Worm (Caenorhabditis elegans): ENCODE data around the gene din-1.
A peak's percentile ranks its signal among the peaks of the same experiment; 100 is the strongest.

din-1 gene

ce11 chrII:11652679-11653174 lies 19.3 kb upstream of the din-1 start, which contains the start of the genes rad-23 and rpn-12 (continued):
- no peak for TF ChIP-seq nhr-12 (tag; optimal IDR thresholded peaks at IDR 0.05)

ce11 chrII:11652125-11652524 lies 18.7 kb upstream of the din-1 start:
- no peak for TF ChIP-seq nhr-129 (tag; optimal IDR thresholded peaks at IDR 0.05)

ce11 chrII:11650975-11651588 lies 17.7 kb upstream of the din-1 start, which contains the start of gene coa-7:
coa-7 (minus strand) TSS chrII:11651148.
- no peak for TF ChIP-seq nhr-129 (tag; optimal IDR thresholded peaks at IDR 0.05)
- TF ChIP-seq mbf-1 (tag; optimal IDR thresholded peaks at IDR 0.05) = no peak

ce11 chrII:11649239-11649638 lies 15.8 kb upstream of the din-1 start:
- TF ChIP-seq zag-1 (tag; optimal IDR thresholded peaks at IDR 0.05) = no peak
- TF ChIP-seq snpc-4 (tag; optimal IDR thresholded peaks at IDR 0.05) = no peak
- TF ChIP-seq elt-1 (tag; optimal IDR thresholded peaks at IDR 0.05) = no peak
- no peak for TF ChIP-seq peb-1 (tag; optimal IDR thresholded peaks at IDR 0.05)
- TF ChIP-seq aly-2 (tag; optimal IDR thresholded peaks at IDR 0.05) = no peak
- TF ChIP-seq ceh-82 (tag; optimal IDR thresholded peaks at IDR 0.05) = no peak
- TF ChIP-seq nhr-25 (tag; optimal IDR thresholded peaks at IDR 0.05) = no peak
- no peak for TF ChIP-seq lin-39 (tag; optimal IDR thresholded peaks at IDR 0.05)

- TF ChIP-seq sma-3 (GFP tag; optimal IDR thresholded peaks at IDR 0.05) = no peak
- peak; percentile 79 for TF ChIP-seq fos-1 (tag; optimal IDR thresholded peaks at IDR 0.05)
- no peak for TF ChIP-seq C34F6.9 (tag; optimal IDR thresholded peaks at IDR 0.05)
- TF ChIP-seq sma-9 (GFP tag; optimal IDR thresholded peaks at IDR 0.05) = no peak
- no peak for TF ChIP-seq sma-9 (tag; optimal IDR thresholded peaks at IDR 0.05)
Observed at ce11 chrII:11646874-11647273, 13.5 kb upstream of the din-1 start.

- TF ChIP-seq fos-1 (tag; optimal IDR thresholded peaks at IDR 0.05) (peak; percentile 54), lin-11 (tag; optimal IDR thresholded peaks at IDR 0.05) (no peak), sma-9 (GFP tag; optimal IDR thresholded peaks at IDR 0.05) (peak; percentile 19), sma-9 (tag; optimal IDR thresholded peaks at IDR 0.05) (no peak), nhr-25 (tag; optimal IDR thresholded peaks at IDR 0.05) (peak; percentile 11), sma-3 (GFP tag; optimal IDR thresholded peaks at IDR 0.05) (peak; percentile 8), elt-3 (tag; optimal IDR thresholded peaks at IDR 0.05) (no peak), mab-5 (tag; optimal IDR thresholded peaks at IDR 0.05) (no peak), nhr-12 (tag; optimal IDR thresholded peaks at IDR 0.05) (no peak), elt-1 (tag; optimal IDR thresholded peaks at IDR 0.05) (no peak), mdl-1 (tag; optimal IDR thresholded peaks at IDR 0.05) (no peak)
Observed at ce11 chrII:11646276-11646797, 12.9 kb upstream of the din-1 start, which contains the start of gene ghi-1. ghi-1 (plus strand) TSS chrII:11646747.

ce11 chrII:11645383-11645782 lies 12.0 kb upstream of the din-1 start:
- no peak for TF ChIP-seq mdl-1 (tag; optimal IDR thresholded peaks at IDR 0.05)
- TF ChIP-seq elt-3 (tag; optimal IDR thresholded peaks at IDR 0.05) = no peak
- TF ChIP-seq zag-1 (tag; optimal IDR thresholded peaks at IDR 0.05) = no peak
- TF ChIP-seq alr-1 (tag; optimal IDR thresholded peaks at IDR 0.05) = no peak
- TF ChIP-seq Y55F3AM.14 (GFP tag; optimal IDR thresholded peaks at IDR 0.05) = no peak
- no peak for TF ChIP-seq ZK546.5 (tag; optimal IDR thresholded peaks at IDR 0.05)
- TF ChIP-seq C34F6.9 (tag; optimal IDR thresholded peaks at IDR 0.05) = no peak
- TF ChIP-seq snpc-4 (tag; optimal IDR thresholded peaks at IDR 0.05) = no peak
- peak; percentile 4 for TF ChIP-seq sma-9 (GFP tag; optimal IDR thresholded peaks at IDR 0.05)
- TF ChIP-seq sma-9 (tag; optimal IDR thresholded peaks at IDR 0.05) = no peak

ce11 chrII:11644535-11644934 lies 11.1 kb upstream of the din-1 start:
- TF ChIP-seq nhr-25 (tag; optimal IDR thresholded peaks at IDR 0.05) (peak; percentile 2), ceh-82 (tag; optimal IDR thresholded peaks at IDR 0.05) (no peak), sma-3 (GFP tag; optimal IDR thresholded peaks at IDR 0.05) (peak; percentile 10), unc-39 (tag; optimal IDR thresholded peaks at IDR 0.05) (no peak), lin-11 (tag; optimal IDR thresholded peaks at IDR 0.05) (no peak)
